Worm (Caenorhabditis elegans): ENCODE measurements around the gene acp-3.

acp-3 gene

ce11 chrII:8451425-8451824 is 14.5 kb upstream of the acp-3 start:
- TF ChIP-seq lin-39 (tag; optimal IDR thresholded peaks at IDR 0.05), result peak; percentile 90
- TF ChIP-seq pha-4 (tag; optimal IDR thresholded peaks at IDR 0.05), result peak; percentile 73
- TF ChIP-seq fos-1 (tag; optimal IDR thresholded peaks at IDR 0.05), result no peak

ce11 chrII:8450750-8451149 is 13.8 kb upstream of the acp-3 start:
- TF ChIP-seq pqm-1 (tag; optimal IDR thresholded peaks at IDR 0.05), result no peak
- no peak for TF ChIP-seq mml-1 (tag; optimal IDR thresholded peaks at IDR 0.05)
- TF ChIP-seq pha-4 (tag; optimal IDR thresholded peaks at IDR 0.05), result peak; percentile 10
- TF ChIP-seq nhr-25 (tag; optimal IDR thresholded peaks at IDR 0.05), result no peak
- TF ChIP-seq skn-1 (tag; optimal IDR thresholded peaks at IDR 0.05), result no peak
- no peak for TF ChIP-seq nhr-76 (tag; optimal IDR thresholded peaks at IDR 0.05)
- no peak for TF ChIP-seq nhr-77 (tag; optimal IDR thresholded peaks at IDR 0.05)
- TF ChIP-seq zag-1 (tag; optimal IDR thresholded peaks at IDR 0.05), result no peak
- no peak for TF ChIP-seq ceh-82 (tag; optimal IDR thresholded peaks at IDR 0.05)

DNA sequence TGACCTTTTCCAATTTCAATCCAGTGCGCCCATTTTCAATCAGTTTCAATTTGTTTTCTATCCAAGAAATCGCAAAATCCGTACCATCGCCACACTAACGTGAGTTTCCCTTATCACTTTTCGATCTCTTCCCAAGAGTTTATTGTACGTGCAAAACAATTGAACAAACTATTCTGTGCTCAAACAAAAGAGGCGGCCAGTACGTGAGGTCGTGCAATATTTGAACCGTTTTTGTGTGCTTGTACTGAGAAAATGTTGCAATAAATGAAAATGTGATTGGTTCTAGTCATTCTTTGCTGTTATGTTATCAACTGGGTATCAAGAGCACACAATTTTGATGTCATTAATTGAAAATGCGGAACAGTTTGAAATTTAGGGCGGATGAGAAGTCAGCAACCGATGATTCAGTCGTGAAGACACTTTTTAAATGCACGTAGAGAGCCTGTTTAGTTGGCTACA is 12.8 kb upstream of the acp-3 start, which contains the start of gene F22B5.4:
TSS of gene F22B5.4 (plus strand) at position 51 of the 459 bp plus-strand sequence.
- TF ChIP-seq pha-4 (tag; optimal IDR thresholded peaks at IDR 0.05) (peak; percentile 55), nhr-23 (tag; optimal IDR thresholded peaks at IDR 0.05) (no peak), ZK546.5 (tag; optimal IDR thresholded peaks at IDR 0.05) (no peak), pqm-1 (tag; optimal IDR thresholded peaks at IDR 0.05) (peak; percentile 30), jun-1 (tag; optimal IDR thresholded peaks at IDR 0.05) (peak; percentile 12)

DNA sequence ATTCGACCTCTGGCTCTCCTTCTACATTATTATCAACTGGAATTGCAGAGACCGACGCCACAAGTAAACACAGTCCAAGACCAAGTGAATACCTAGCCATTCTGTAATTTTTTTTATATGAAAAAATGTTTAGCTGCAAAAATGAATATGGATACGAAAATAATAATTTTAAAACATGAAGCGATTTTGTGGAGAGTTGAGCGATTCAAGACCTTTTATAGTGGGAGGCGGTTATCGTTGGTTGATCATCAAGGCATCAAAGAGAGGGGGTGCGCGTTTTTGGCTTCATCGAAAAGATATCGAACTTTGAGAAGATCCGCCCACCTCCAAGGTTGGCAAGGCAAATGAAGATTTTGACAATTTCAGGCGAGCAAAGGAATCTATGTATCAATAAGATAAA is 9.8 kb upstream of the acp-3 start, which contains the start of gene cut-3:
TSS of gene cut-3 (minus strand) at position 101 of the 400 bp plus-strand sequence.
- TF ChIP-seq fkh-10 (GFP tag; optimal IDR thresholded peaks at IDR 0.05) (no peak), unc-39 (tag; optimal IDR thresholded peaks at IDR 0.05) (no peak), skn-1 (tag; optimal IDR thresholded peaks at IDR 0.05) (no peak), nhr-67 (tag; optimal IDR thresholded peaks at IDR 0.05) (no peak), ceh-16 (tag; optimal IDR thresholded peaks at IDR 0.05) (no peak), fos-1 (tag; optimal IDR thresholded peaks at IDR 0.05) (no peak), ceh-28 (tag; optimal IDR thresholded peaks at IDR 0.05) (no peak), nhr-77 (tag; optimal IDR thresholded peaks at IDR 0.05) (no peak), nhr-237 (tag; optimal IDR thresholded peaks at IDR 0.05) (no peak), nhr-11 (tag; optimal IDR thresholded peaks at IDR 0.05) (no peak), lsy-12 (tag; optimal IDR thresholded peaks at IDR 0.05) (no peak), lin-15B (tag; optimal IDR thresholded peaks at IDR 0.05) (no peak), jun-1 (tag; optimal IDR thresholded peaks at IDR 0.05) (no peak), aly-2 (tag; optimal IDR thresholded peaks at IDR 0.05) (no peak), egl-27 (tag; optimal IDR thresholded peaks at IDR 0.05) (no peak), elt-1 (tag; optimal IDR thresholded peaks at IDR 0.05) (no peak), unc-62 (GFP tag; optimal IDR thresholded peaks at IDR 0.05) (no peak), hmg-11 (tag; optimal IDR thresholded peaks at IDR 0.05) (no peak)

DNA sequence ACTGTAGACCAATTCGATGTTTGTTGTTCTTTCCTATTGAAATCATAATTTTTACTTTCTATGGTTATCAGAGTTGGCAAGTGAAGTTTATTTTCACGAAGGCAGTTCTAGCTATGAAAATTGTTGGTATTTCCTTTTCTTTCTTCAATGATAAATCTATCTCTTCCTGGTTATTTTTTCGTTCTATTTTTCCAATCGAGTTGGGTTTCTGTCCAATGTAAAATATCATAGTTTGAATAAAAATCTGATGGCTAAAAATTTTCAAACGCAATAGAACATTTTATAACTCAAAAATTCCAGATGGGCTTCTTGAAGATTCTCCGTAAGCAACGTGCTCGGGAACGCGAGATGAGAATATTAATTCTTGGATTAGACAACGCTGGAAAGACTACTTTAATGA is 7.1 kb upstream of the acp-3 start, which contains the start of gene evl-20:
TSS of gene evl-20 (plus strand) at position 301 of the 400 bp plus-strand sequence.
- TF ChIP-seq fkh-10 (GFP tag; optimal IDR thresholded peaks at IDR 0.05) (no peak), lsy-12 (tag; optimal IDR thresholded peaks at IDR 0.05) (no peak), lin-15B (tag; optimal IDR thresholded peaks at IDR 0.05) (no peak), ztf-11 (tag; optimal IDR thresholded peaks at IDR 0.05) (no peak), unc-62 (GFP tag; optimal IDR thresholded peaks at IDR 0.05) (no peak), eor-1 (tag; optimal IDR thresholded peaks at IDR 0.05) (no peak), mml-1 (tag; optimal IDR thresholded peaks at IDR 0.05) (no peak), egl-5 (tag; optimal IDR thresholded peaks at IDR 0.05) (no peak), ceh-9 (tag; optimal IDR thresholded peaks at IDR 0.05) (no peak), unc-39 (tag; optimal IDR thresholded peaks at IDR 0.05) (no peak), egl-27 (tag; optimal IDR thresholded peaks at IDR 0.05) (no peak), daf-12 (tag; optimal IDR thresholded peaks at IDR 0.05) (no peak), elt-2 (tag; optimal IDR thresholded peaks at IDR 0.05) (no peak)
